Fruit fly (Drosophila melanogaster): ENCODE results near the gene Gr64e.

Gr64e gene

DNA sequence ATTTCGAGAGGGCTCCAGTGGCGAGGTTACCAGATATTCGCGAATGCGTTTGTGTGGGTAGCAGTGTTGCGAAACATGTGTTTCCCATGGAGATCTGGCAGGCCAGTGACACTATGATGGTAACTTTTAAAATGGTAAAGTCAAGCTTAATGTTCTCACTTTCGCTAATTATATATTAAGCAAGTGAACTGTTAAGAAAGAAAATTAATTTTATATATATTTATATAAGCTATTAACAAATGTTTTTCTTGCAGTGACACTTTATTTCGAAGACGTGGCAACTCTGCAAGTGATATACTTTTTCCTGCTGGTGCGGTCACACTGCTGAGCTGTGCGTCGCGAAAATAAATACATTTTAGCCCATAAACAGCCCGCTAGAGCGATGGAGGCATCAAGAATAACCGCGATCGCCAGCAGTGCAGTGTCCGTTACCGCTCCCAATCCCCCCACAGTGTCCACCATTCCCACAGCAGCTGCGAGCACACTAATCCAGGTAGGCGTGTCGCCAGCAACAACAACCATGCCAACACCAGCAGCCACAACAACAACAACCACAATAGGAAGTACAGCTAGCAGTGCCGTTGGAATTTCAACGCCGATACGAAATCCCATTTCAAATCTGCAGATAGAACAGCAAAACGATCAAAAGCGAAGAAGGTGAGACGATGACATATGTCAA is 8.4 kb downstream of the Gr64e start, which contains the start of the genes CG11593 and Rcd5 (continued):
- TF ChIP-seq Mes4 (GFP tag; optimal IDR thresholded peaks at IDR 0.05) (no peak), Hr78 (GFP tag; optimal IDR thresholded peaks at IDR 0.05) (no peak), CG15011 (GFP tag; optimal IDR thresholded peaks at IDR 0.05) (no peak), CG17186 (GFP tag; optimal IDR thresholded peaks at IDR 0.05) (peak; percentile 69), cg (GFP tag; optimal IDR thresholded peaks at IDR 0.05) (peak; percentile 72), CHES-1-like (GFP tag; optimal IDR thresholded peaks at IDR 0.05) (peak; percentile 9), lmd (GFP tag; IDR thresholded peaks at IDR 0.05) (peak; percentile 81), NFAT (GFP tag; IDR thresholded peaks at IDR 0.05) (peak; percentile 81), grau (tag; optimal IDR thresholded peaks at IDR 0.05) (peak; percentile 71), disco-r (GFP tag; optimal IDR thresholded peaks at IDR 0.05) (no peak), ac (GFP tag; optimal IDR thresholded peaks at IDR 0.05) (no peak), CG7987 (GFP tag; optimal IDR thresholded peaks at IDR 0.05) (peak; percentile 13), CG2116 (GFP tag; optimal IDR thresholded peaks at IDR 0.05) (peak; percentile 70), CG3726 (GFP tag; IDR thresholded peaks at IDR 0.05) (peak; percentile 55; the same call in 1 of the 3 replicates), sima (GFP tag; optimal IDR thresholded peaks at IDR 0.05) (no peak), CG3995 (GFP tag; optimal IDR thresholded peaks at IDR 0.05) (peak; percentile 64), E2f2 (GFP tag; IDR thresholded peaks at IDR 0.05) (peak; percentile 63), Neu2 (GFP tag; optimal IDR thresholded peaks at IDR 0.05; ENCODE audit: borderline replicate concordance) (no peak), Poxn (GFP tag; IDR thresholded peaks at IDR 0.05) (peak; percentile 60; the same call in 1 of the 2 replicates), CG11398 (GFP tag; optimal IDR thresholded peaks at IDR 0.05) (no peak), Dek (tag; optimal IDR thresholded peaks at IDR 0.05) (no peak), CG3838 (GFP tag; optimal IDR thresholded peaks at IDR 0.05) (no peak), zfh2 (GFP tag; optimal IDR thresholded peaks at IDR 0.05) (peak; percentile 45), CG5953 (GFP tag; IDR thresholded peaks at IDR 0.05) (peak; percentile 27; the same call in 1 of the 2 replicates), fd64A (GFP tag; optimal IDR thresholded peaks at IDR 0.05) (no peak), CG18011 (GFP tag; optimal IDR thresholded peaks at IDR 0.05) (no peak), BtbVII (GFP tag; optimal IDR thresholded peaks at IDR 0.05) (no peak), gcm (GFP tag; optimal IDR thresholded peaks at IDR 0.05) (no peak), shn (GFP tag; optimal IDR thresholded peaks at IDR 0.05) (no peak), CG4282 (GFP tag; optimal IDR thresholded peaks at IDR 0.05) (no peak), CG6654 (GFP tag; optimal IDR thresholded peaks at IDR 0.05) (no peak), Asciz (GFP tag; optimal IDR thresholded peaks at IDR 0.05) (no peak), otp (GFP tag; IDR thresholded peaks at IDR 0.05) (no peak), eve (GFP tag; optimal IDR thresholded peaks at IDR 0.05) (no peak), CG10565 (GFP tag; optimal IDR thresholded peaks at IDR 0.05) (no peak), tll (GFP tag; optimal IDR thresholded peaks at IDR 0.05) (peak in 1 of 2 experiments; percentile 11), CG7271 (tag; optimal IDR thresholded peaks at IDR 0.05) (peak; percentile 61), CG6813 (GFP tag; optimal IDR thresholded peaks at IDR 0.05) (no peak), CG10979 (tag; optimal IDR thresholded peaks at IDR 0.05) (peak; percentile 48), Deaf1 (tag; optimal IDR thresholded peaks at IDR 0.05) (no peak), CG9437 (GFP tag; optimal IDR thresholded peaks at IDR 0.05) (peak; percentile 25), zen (tag; optimal IDR thresholded peaks at IDR 0.05) (peak; percentile 52), ems (GFP tag; optimal IDR thresholded peaks at IDR 0.05) (no peak), CG15696 (tag; optimal IDR thresholded peaks at IDR 0.05) (peak; percentile 50), NC2α (GFP tag; optimal IDR thresholded peaks at IDR 0.05) (no peak), CG6254 (GFP tag; optimal IDR thresholded peaks at IDR 0.05) (peak; percentile 12), dan (GFP tag; IDR thresholded peaks at IDR 0.05) (peak; percentile 34; the same call in 1 of the 2 replicates), CG15601 (tag; optimal IDR thresholded peaks at IDR 0.05) (no peak), CG31388 (GFP tag; optimal IDR thresholded peaks at IDR 0.05) (peak; percentile 6)

All from whole organism, embryonic.